Worm (Caenorhabditis elegans) whole organism, L3 larva: ENCODE measurements around the gene sre-21.

ENCODE experiments used
- ZK546.5 ChIP-seq: sonication (generic microtip); optimal IDR thresholded peaks from 2 replicates; lab custom pipeline; 2017; ENCODE audit warnings: missing biosample characterization, missing genetic modification characterization
- ceh-28 ChIP-seq: fragments of 150-350 bp; optimal IDR thresholded peaks from 2 replicates; lab custom pipeline; 2014; ENCODE audit warnings: missing biosample characterization, missing genetic modification reagents, missing genetic modification characterization
- jun-1 ChIP-seq: fragments of 150-350 bp; optimal IDR thresholded peaks from 2 replicates; lab custom pipeline; 2014; ENCODE audit warnings: missing biosample characterization, missing genetic modification reagents, missing genetic modification characterization

ce11 chrV:17752340-17752739 is 20.7 kb downstream of the sre-21 start:
- no peak for TF ChIP-seq jun-1 (tag; lab: Kevin White, UChicago)
- no peak for TF ChIP-seq ceh-28 (tag; lab: Kevin White, UChicago)
- TF ChIP-seq ZK546.5: no peak
